Fruit fly (Drosophila melanogaster) Kc167 (cell line): ENCODE measurements around the gene CG15143.

ENCODE experiments used
- Myc ChIP-seq: fragments of >200 bp; optimal IDR thresholded peaks from 2 replicates; lab custom pipeline; 2017; ENCODE audit warnings: missing external identifiers
- Sin3A ChIP-seq: fragments of >200 bp; optimal IDR thresholded peaks from 2 replicates; lab custom pipeline; 2018; ENCODE audit warnings: missing external identifiers
- h ChIP-seq: fragments of >200 bp; optimal IDR thresholded peaks from 3 replicates; lab custom pipeline; 2018; ENCODE audit warnings: missing external identifiers
- insv ChIP-seq: fragments of >200 bp; optimal IDR thresholded peaks from 3 replicates; lab custom pipeline; 2018; ENCODE audit warnings: missing external identifiers
- psq ChIP-seq: fragments of >200 bp; optimal IDR thresholded peaks from 2 replicates; lab custom pipeline; 2017; ENCODE audit warnings: missing external identifiers
- ttk ChIP-seq: sonication (Bioruptor generic); optimal IDR thresholded peaks from 2 replicates; lab custom pipeline; 2017; ENCODE audit warnings: missing external identifiers

- TF ChIP-seq psq (lab: Kevin White, UChicago) (no peak), insv (no peak), Myc (no peak), h (lab: Kevin White, UChicago) (no peak), ttk (lab: Kevin White, UChicago) (no peak), Sin3A (lab: Kevin White, UChicago) (no peak)
Measured at dm6 chr2L:17532134-17532533, 7.8 kb upstream of the CG15143 start, which contains the start of gene CG15145.
